Fruit fly (Drosophila melanogaster): ENCODE results near the gene Archease.

- TF ChIP-seq Doc3 (GFP tag; IDR thresholded peaks at IDR 0.05; ENCODE audit: partially characterized antibody) (no peak), CG10274 (GFP tag; optimal IDR thresholded peaks at IDR 0.05) (no peak)
These were observed 13.5 kb downstream of the Archease start for dm6 chr3R:21649053-21649821.
